Worm (Caenorhabditis elegans): Measurements from ENCODE around the gene dhps-1.
A peak's percentile ranks its signal among the peaks of the same experiment; 100 is the strongest.

Gene dhps-1

ce11 chrII:11998903-11999302 is 6.1 kb downstream of the dhps-1 start, which contains the start of gene Y17G7B.23:
Gene Y17G7B.23 (plus strand): TSS chrII:11999203.
- TF ChIP-seq tab-1 (GFP tag; IDR thresholded peaks at IDR 0.05), result no peak
- TF ChIP-seq med-1 (GFP tag; optimal IDR thresholded peaks at IDR 0.05; ENCODE audit: insufficient read depth), result no peak
- no peak for TF ChIP-seq cog-1 (tag; optimal IDR thresholded peaks at IDR 0.05)
- TF ChIP-seq T22C8.4 (GFP tag; IDR thresholded peaks at IDR 0.05), result no peak
- TF ChIP-seq ztf-29 (GFP tag; IDR thresholded peaks at IDR 0.05), result no peak
- no peak for TF ChIP-seq ref-1 (GFP tag; conservative IDR thresholded peaks at IDR 0.05)
- TF ChIP-seq flt-1 (GFP tag; IDR thresholded peaks at IDR 0.05), result no peak
- TF ChIP-seq ztf-23 (GFP tag; IDR thresholded peaks at IDR 0.05), result no peak
- TF ChIP-seq klf-2 (GFP tag; conservative IDR thresholded peaks at IDR 0.05), result no peak

- no peak for TF ChIP-seq ztf-29 (GFP tag; IDR thresholded peaks at IDR 0.05)
- no peak for TF ChIP-seq med-1 (GFP tag; optimal IDR thresholded peaks at IDR 0.05; ENCODE audit: insufficient read depth)
- TF ChIP-seq ztf-23 (GFP tag; IDR thresholded peaks at IDR 0.05), result no peak
Observed at ce11 chrII:12005981-12006380, 13.2 kb downstream of the dhps-1 start.

- TF ChIP-seq ztf-23 (GFP tag; IDR thresholded peaks at IDR 0.05), result 0 out of 2 replicates have a peak, but pooled peaks have one; percentile 25
- no peak for TF ChIP-seq ref-1 (GFP tag; conservative IDR thresholded peaks at IDR 0.05)
Observed at ce11 chrII:12006575-12007098, 13.8 kb downstream of the dhps-1 start, which contains the start of gene mcm-2. Gene mcm-2 (minus strand): TSS chrII:12006625.

ce11 chrII:12008772-12009171 is 16.0 kb downstream of the dhps-1 start, which contains the start of gene glb-29:
Gene glb-29 (plus strand): TSS chrII:12009072.
- no peak for TF ChIP-seq T22C8.4 (GFP tag; IDR thresholded peaks at IDR 0.05)
- no peak for TF ChIP-seq klf-2 (GFP tag; conservative IDR thresholded peaks at IDR 0.05)
- no peak for TF ChIP-seq flt-1 (GFP tag; IDR thresholded peaks at IDR 0.05)
- TF ChIP-seq tab-1 (GFP tag; IDR thresholded peaks at IDR 0.05), result no peak
- TF ChIP-seq med-1 (GFP tag; optimal IDR thresholded peaks at IDR 0.05; ENCODE audit: insufficient read depth), result no peak
- no peak for TF ChIP-seq ref-1 (GFP tag; conservative IDR thresholded peaks at IDR 0.05)
- TF ChIP-seq ztf-29 (GFP tag; IDR thresholded peaks at IDR 0.05), result no peak
- no peak for TF ChIP-seq cog-1 (tag; optimal IDR thresholded peaks at IDR 0.05)
- no peak for TF ChIP-seq ztf-23 (GFP tag; IDR thresholded peaks at IDR 0.05)

ce11 chrII:12023315-12023878 is 30.6 kb downstream of the dhps-1 start, which contains the start of gene Y17G7B.12:
Gene Y17G7B.12 (plus strand): TSS chrII:12023861.
- no peak for TF ChIP-seq cog-1 (tag; optimal IDR thresholded peaks at IDR 0.05)
- no peak for TF ChIP-seq tab-1 (GFP tag; IDR thresholded peaks at IDR 0.05)
- no peak for TF ChIP-seq T22C8.4 (GFP tag; IDR thresholded peaks at IDR 0.05)
- TF ChIP-seq ztf-29 (GFP tag; IDR thresholded peaks at IDR 0.05), result no peak
- TF ChIP-seq ztf-23 (GFP tag; IDR thresholded peaks at IDR 0.05), result no peak
- TF ChIP-seq med-1 (GFP tag; optimal IDR thresholded peaks at IDR 0.05; ENCODE audit: insufficient read depth), result no peak
- TF ChIP-seq klf-2 (GFP tag; conservative IDR thresholded peaks at IDR 0.05), result no peak
- no peak for TF ChIP-seq flt-1 (GFP tag; IDR thresholded peaks at IDR 0.05)
- no peak for TF ChIP-seq ref-1 (GFP tag; conservative IDR thresholded peaks at IDR 0.05)

ce11 chrII:12027697-12028245 is 35.0 kb downstream of the dhps-1 start, which contains the start of gene Y17G7B.8:
Gene Y17G7B.8 (minus strand): TSS chrII:12027747.
- TF ChIP-seq flt-1 (GFP tag; IDR thresholded peaks at IDR 0.05) (no peak), ztf-29 (GFP tag; IDR thresholded peaks at IDR 0.05) (no peak), klf-2 (GFP tag; conservative IDR thresholded peaks at IDR 0.05) (no peak), tab-1 (GFP tag; IDR thresholded peaks at IDR 0.05) (no peak), med-1 (GFP tag; optimal IDR thresholded peaks at IDR 0.05; ENCODE audit: insufficient read depth) (no peak), cog-1 (tag; optimal IDR thresholded peaks at IDR 0.05) (no peak), ztf-23 (GFP tag; IDR thresholded peaks at IDR 0.05) (no peak), ref-1 (GFP tag; conservative IDR thresholded peaks at IDR 0.05) (no peak), T22C8.4 (GFP tag; IDR thresholded peaks at IDR 0.05) (no peak)

ce11 chrII:12028707-12029106 is 35.9 kb downstream of the dhps-1 start:
- TF ChIP-seq ref-1 (GFP tag; conservative IDR thresholded peaks at IDR 0.05) (no peak), T22C8.4 (GFP tag; IDR thresholded peaks at IDR 0.05) (0 out of 2 replicates have a peak, but pooled peaks have one; percentile 17)

ce11 chrII:12036075-12036474 is 43.3 kb downstream of the dhps-1 start:
- TF ChIP-seq ztf-29 (GFP tag; IDR thresholded peaks at IDR 0.05) (no peak), flt-1 (GFP tag; IDR thresholded peaks at IDR 0.05) (no peak), cog-1 (tag; optimal IDR thresholded peaks at IDR 0.05) (no peak), klf-2 (GFP tag; conservative IDR thresholded peaks at IDR 0.05) (no peak), med-1 (GFP tag; optimal IDR thresholded peaks at IDR 0.05; ENCODE audit: insufficient read depth) (no peak), T22C8.4 (GFP tag; IDR thresholded peaks at IDR 0.05) (no peak), ztf-23 (GFP tag; IDR thresholded peaks at IDR 0.05) (no peak), tab-1 (GFP tag; IDR thresholded peaks at IDR 0.05) (no peak), ref-1 (GFP tag; conservative IDR thresholded peaks at IDR 0.05) (no peak)

- TF ChIP-seq cog-1 (tag; optimal IDR thresholded peaks at IDR 0.05), result no peak
- 0 out of 2 replicates have a peak, but pooled peaks have one; percentile 15 for TF ChIP-seq T22C8.4 (GFP tag; IDR thresholded peaks at IDR 0.05)
Observed at ce11 chrII:12036516-12036915, 43.7 kb downstream of the dhps-1 start, which contains the start of gene cyn-16. Gene cyn-16 (minus strand): TSS chrII:12036742.

ce11 chrII:12039039-12039438 is 46.2 kb downstream of the dhps-1 start, which contains the start of gene tpi-1:
Gene tpi-1 (minus strand): TSS chrII:12039139.
- TF ChIP-seq ref-1 (GFP tag; conservative IDR thresholded peaks at IDR 0.05) (no peak), flt-1 (GFP tag; IDR thresholded peaks at IDR 0.05) (no peak), T22C8.4 (GFP tag; IDR thresholded peaks at IDR 0.05) (no peak), tab-1 (GFP tag; IDR thresholded peaks at IDR 0.05) (no peak), med-1 (GFP tag; optimal IDR thresholded peaks at IDR 0.05; ENCODE audit: insufficient read depth) (no peak), ztf-23 (GFP tag; IDR thresholded peaks at IDR 0.05) (no peak), klf-2 (GFP tag; conservative IDR thresholded peaks at IDR 0.05) (no peak), ztf-29 (GFP tag; IDR thresholded peaks at IDR 0.05) (no peak)
